Fruit fly (Drosophila melanogaster) whole organism, embryonic: ENCODE results near the gene CG6040.

ENCODE experiments used
- Aef1 ChIP-seq: fragments of 200-800 bp; sonication (Bioruptor generic); IDR thresholded peaks from 3 replicates; pipeline ENCODE4 v1.3.6; 2022; ENCODE audit warnings: missing biosample characterization, missing genetic modification characterization
- Atf6 ChIP-seq: fragments of 200-800 bp; sonication (Bioruptor generic); IDR thresholded peaks from 2 replicates; pipeline ENCODE4 v1.3.6; 2022; ENCODE audit warnings: missing biosample characterization, missing genetic modification characterization
- BEAF-32 ChIP-seq: fragments of 200-800 bp; sonication (Bioruptor generic); optimal IDR thresholded peaks from 3 replicates; lab custom pipeline; 2017; ENCODE audit warnings: missing biosample characterization, missing genetic modification characterization, mild to moderate bottlenecking, moderate library complexity, missing genetic modification reagents
- Bteb2 ChIP-seq: fragments of 200-800 bp; sonication (Bioruptor generic); optimal IDR thresholded peaks from 2 replicates; lab custom pipeline; 2016; ENCODE audit warnings: missing biosample characterization, missing genetic modification characterization
- CG11504 ChIP-seq: fragments of 200-800 bp; sonication (Bioruptor generic); optimal IDR thresholded peaks from 3 replicates; lab custom pipeline; 2019; ENCODE audit warnings: missing biosample characterization, mild to moderate bottlenecking, missing genetic modification characterization, moderate library complexity
- CG12219 ChIP-seq: fragments of 200-800 bp; sonication (Bioruptor generic); optimal IDR thresholded peaks from 3 replicates; lab custom pipeline; 2018; ENCODE audit warnings: missing biosample characterization, mild to moderate bottlenecking, missing genetic modification characterization
- CG15011 ChIP-seq: fragments of 200-800 bp; sonication (Bioruptor generic); optimal IDR thresholded peaks from 3 replicates; lab custom pipeline; 2018; ENCODE audit warnings: missing biosample characterization, mild to moderate bottlenecking, missing genetic modification characterization
- CG1603 ChIP-seq: fragments of 200-800 bp; sonication (Bioruptor generic); optimal IDR thresholded peaks from 2 replicates; lab custom pipeline; 2019; ENCODE audit warnings: missing biosample characterization, mild to moderate bottlenecking, missing genetic modification characterization, moderate library complexity
- CG18262 ChIP-seq: fragments of 200-800 bp; optimal IDR thresholded peaks from 3 replicates; lab custom pipeline; 2019; ENCODE audit warnings: missing biosample characterization, mild to moderate bottlenecking, missing genetic modification characterization, moderate library complexity
- CG18619 ChIP-seq: fragments of 200-800 bp; sonication (Bioruptor generic); optimal IDR thresholded peaks from 3 replicates; lab custom pipeline; 2017; ENCODE audit warnings: missing biosample characterization, mild to moderate bottlenecking, missing genetic modification characterization
- CG2889 ChIP-seq: fragments of 200-800 bp; sonication (Bioruptor generic); IDR thresholded peaks from 3 replicates; pipeline ENCODE4 v1.3.6; 2022; ENCODE audit warnings: missing biosample characterization, missing genetic modification characterization
- CG33557 ChIP-seq: fragments of 200-800 bp; sonication (Bioruptor generic); optimal IDR thresholded peaks from 2 replicates; lab custom pipeline; 2019; ENCODE audit warnings: missing biosample characterization, mild to moderate bottlenecking, missing genetic modification characterization, moderate library complexity
- CG42726 ChIP-seq: fragments of 200-800 bp; sonication (Bioruptor generic); IDR thresholded peaks from 2 replicates; pipeline ENCODE4 v1.3.6; 2022; ENCODE audit warnings: missing biosample characterization, missing genetic modification characterization; ENCODE audit not compliant: partially characterized antibody
- CG4328 ChIP-seq: fragments of 200-800 bp; sonication (Bioruptor generic); optimal IDR thresholded peaks from 3 replicates; lab custom pipeline; 2017; ENCODE audit warnings: missing biosample characterization, missing genetic modification reagents, missing genetic modification characterization
- CG5180 ChIP-seq: fragments of 200-800 bp; sonication (Bioruptor generic); optimal IDR thresholded peaks from 3 replicates; lab custom pipeline; 2017; ENCODE audit warnings: missing biosample characterization, missing genetic modification characterization, mild to moderate bottlenecking, moderate library complexity, missing genetic modification reagents
- CG7372 ChIP-seq: fragments of 200-800 bp; sonication (Bioruptor generic); IDR thresholded peaks from 2 replicates; pipeline ENCODE4 v1.3.6; 2022; ENCODE audit warnings: missing biosample characterization, missing genetic modification characterization
- CG7839 ChIP-seq: fragments of 200-800 bp; sonication (Bioruptor generic); optimal IDR thresholded peaks from 3 replicates; lab custom pipeline; 2018; ENCODE audit warnings: missing biosample characterization, mild to moderate bottlenecking, missing genetic modification characterization, moderate library complexity
- CG9797 ChIP-seq: fragments of 200-800 bp; sonication (Bioruptor generic); optimal IDR thresholded peaks from 3 replicates; lab custom pipeline; 2018; ENCODE audit warnings: missing biosample characterization, mild to moderate bottlenecking, missing genetic modification characterization
- Dfd ChIP-seq, 2 experiments: fragments of >200 bp; optimal IDR thresholded peaks; 2 replicates each; lab custom pipeline; 2017; ENCODE audit warnings: missing biosample characterization in 2 of 2, missing genetic modification characterization in 2 of 2
- Dip3 ChIP-seq: fragments of 200-800 bp; sonication (Bioruptor generic); optimal IDR thresholded peaks from 3 replicates; lab custom pipeline; 2016; ENCODE audit warnings: missing biosample characterization, missing genetic modification characterization
- Dp ChIP-seq: fragments of 200-800 bp; sonication (Bioruptor generic); optimal IDR thresholded peaks from 2 replicates; lab custom pipeline; 2018; ENCODE audit warnings: missing biosample characterization, mild to moderate bottlenecking, missing genetic modification characterization, moderate library complexity
- Drgx ChIP-seq: fragments of 200-800 bp; sonication (Bioruptor generic); IDR thresholded peaks from 2 replicates; pipeline ENCODE4 v1.3.6; 2022; ENCODE audit warnings: missing biosample characterization, missing genetic modification characterization
- Ets97D ChIP-seq: fragments of 200-800 bp; sonication (Bioruptor generic); optimal IDR thresholded peaks from 3 replicates; lab custom pipeline; 2016; ENCODE audit warnings: missing biosample characterization, missing genetic modification characterization
- HLH54F ChIP-seq: fragments of 200-800 bp; sonication (Bioruptor generic); optimal IDR thresholded peaks from 3 replicates; lab custom pipeline; 2016; ENCODE audit warnings: missing biosample characterization, missing genetic modification characterization
- Hmx ChIP-seq: fragments of 200-800 bp; sonication (Bioruptor generic); optimal IDR thresholded peaks from 2 replicates; lab custom pipeline; 2016; ENCODE audit warnings: missing biosample characterization, missing genetic modification characterization
- Hr51 ChIP-seq, 2 experiments: fragments of 200-800 bp; sonication (Bioruptor generic); optimal IDR thresholded peaks; 2 replicates in 1 of 2; 3 replicates in 1 of 2; lab custom pipeline; 2016 to 2018; ENCODE audit warnings: missing biosample characterization in 2 of 2, missing genetic modification characterization in 2 of 2, mild to moderate bottlenecking in 1 of 2, moderate library complexity in 1 of 2
- Trl ChIP-seq, 3 experiments: fragments of >200 bp in 2 of 3; fragments of 200-800 bp in 1 of 3; sonication (Bioruptor generic) in 1 of 3; optimal IDR thresholded peaks; 2 replicates in 1 of 3; 3 replicates in 2 of 3; lab custom pipeline; 2016 to 2017; ENCODE audit warnings: missing biosample characterization in 1 of 3, missing genetic modification characterization in 1 of 3
- YL-1 ChIP-seq: fragments of 200-800 bp; sonication (Bioruptor generic); optimal IDR thresholded peaks from 3 replicates; lab custom pipeline; 2017; ENCODE audit warnings: missing biosample characterization, mild to moderate bottlenecking, missing genetic modification characterization
- aop ChIP-seq: fragments of 200-800 bp; sonication (Bioruptor generic); IDR thresholded peaks from 2 replicates; pipeline ENCODE4 v1.3.6; 2022; ENCODE audit warnings: missing biosample characterization, missing genetic modification characterization
- ap ChIP-seq: fragments of 200-800 bp; sonication (Bioruptor generic); IDR thresholded peaks from 2 replicates; pipeline ENCODE4 v1.3.6; 2022; ENCODE audit warnings: missing biosample characterization, missing genetic modification characterization
- ase ChIP-seq: fragments of 200-800 bp; sonication (Bioruptor generic); IDR thresholded peaks from 3 replicates; pipeline ENCODE4 v1.3.6; 2022; ENCODE audit warnings: missing biosample characterization, missing genetic modification characterization
- bigmax ChIP-seq: fragments of 200-800 bp; sonication (Bioruptor generic); optimal IDR thresholded peaks from 2 replicates; lab custom pipeline; 2018; ENCODE audit warnings: missing biosample characterization, mild to moderate bottlenecking, missing genetic modification characterization
- en ChIP-seq: fragments of 200-800 bp; sonication (Bioruptor generic); optimal IDR thresholded peaks from 2 replicates; lab custom pipeline; 2016; ENCODE audit warnings: missing biosample characterization, missing genetic modification characterization
- grau ChIP-seq: fragments of 200-800 bp; optimal IDR thresholded peaks from 3 replicates; lab custom pipeline; 2019; ENCODE audit warnings: missing biosample characterization, mild to moderate bottlenecking, missing genetic modification characterization, moderate library complexity
- grn ChIP-seq: fragments of 200-800 bp; sonication (Bioruptor generic); optimal IDR thresholded peaks from 3 replicates; lab custom pipeline; 2017; ENCODE audit warnings: missing biosample characterization, missing genetic modification characterization
- hbn ChIP-seq: fragments of 200-800 bp; sonication (Bioruptor generic); IDR thresholded peaks from 2 replicates; pipeline ENCODE4 v1.3.6; 2022; ENCODE audit warnings: missing biosample characterization, missing genetic modification characterization; ENCODE audit not compliant: partially characterized antibody
- jing ChIP-seq: fragments of 200-800 bp; sonication (Bioruptor generic); optimal IDR thresholded peaks from 2 replicates; lab custom pipeline; 2018; ENCODE audit warnings: missing biosample characterization, mild to moderate bottlenecking, missing genetic modification characterization
- jumu ChIP-seq: fragments of 200-800 bp; sonication (Bioruptor generic); optimal IDR thresholded peaks from 3 replicates; lab custom pipeline; 2016; ENCODE audit warnings: missing biosample characterization, missing genetic modification characterization
- ken ChIP-seq: fragments of 200-800 bp; sonication (Bioruptor generic); IDR thresholded peaks from 3 replicates; pipeline ENCODE4 v1.3.6; 2022; ENCODE audit warnings: missing biosample characterization, missing genetic modification characterization
- lab ChIP-seq: fragments of 200-800 bp; sonication (Bioruptor generic); optimal IDR thresholded peaks from 3 replicates; lab custom pipeline; 2017; ENCODE audit warnings: missing biosample characterization, missing genetic modification characterization, mild to moderate bottlenecking, moderate library complexity, missing genetic modification reagents
- mirr ChIP-seq: fragments of 200-800 bp; sonication (Bioruptor generic); optimal IDR thresholded peaks from 3 replicates; lab custom pipeline; 2018; ENCODE audit warnings: missing biosample characterization, mild to moderate bottlenecking, missing genetic modification characterization
- onecut ChIP-seq: fragments of 200-800 bp; sonication (Bioruptor generic); IDR thresholded peaks from 2 replicates; pipeline ENCODE4 v1.3.6; 2022; ENCODE audit warnings: missing biosample characterization, missing genetic modification characterization
- org-1 ChIP-seq: fragments of 200-800 bp; sonication (Bioruptor generic); optimal IDR thresholded peaks from 2 replicates; lab custom pipeline; 2017; ENCODE audit warnings: missing biosample characterization, missing genetic modification characterization
- otp ChIP-seq: fragments of 200-800 bp; sonication (Bioruptor generic); IDR thresholded peaks from 3 replicates; pipeline ENCODE4, ENCODE4 v1.3.6; 2022; ENCODE audit warnings: missing biosample characterization, missing genetic modification characterization
- pan ChIP-seq, 4 experiments: fragments of >200 bp in 3 of 4; fragments of 200-800 bp in 1 of 4; sonication (Bioruptor generic) in 1 of 4; optimal IDR thresholded peaks in 3 of 4; IDR thresholded peaks in 1 of 4; 2 replicates each; pipeline versions ENCODE4 v1.3.6 to Lab custom; 2017 to 2022; ENCODE audit warnings: missing biosample characterization in 2 of 4, missing genetic modification characterization in 2 of 4, mixed read lengths in 1 of 4
- pzg ChIP-seq: fragments of 200-800 bp; sonication (Bioruptor generic); optimal IDR thresholded peaks from 3 replicates; lab custom pipeline; 2018; ENCODE audit warnings: missing biosample characterization, mild to moderate bottlenecking, missing genetic modification characterization, moderate library complexity
- slbo ChIP-seq: fragments of 200-800 bp; sonication (Bioruptor generic); IDR thresholded peaks from 2 replicates; pipeline ENCODE4 v1.3.6; 2022; ENCODE audit warnings: missing biosample characterization, missing genetic modification characterization
- usp ChIP-seq: fragments of >200 bp; optimal IDR thresholded peaks from 2 replicates; lab custom pipeline; 2017; ENCODE audit warnings: missing biosample characterization, missing genetic modification characterization
- zf30C ChIP-seq: fragments of 200-800 bp; sonication (Bioruptor generic); optimal IDR thresholded peaks from 3 replicates; lab custom pipeline; 2018; ENCODE audit warnings: missing biosample characterization, mild to moderate bottlenecking, missing genetic modification characterization

Gene CG6040

DNA sequence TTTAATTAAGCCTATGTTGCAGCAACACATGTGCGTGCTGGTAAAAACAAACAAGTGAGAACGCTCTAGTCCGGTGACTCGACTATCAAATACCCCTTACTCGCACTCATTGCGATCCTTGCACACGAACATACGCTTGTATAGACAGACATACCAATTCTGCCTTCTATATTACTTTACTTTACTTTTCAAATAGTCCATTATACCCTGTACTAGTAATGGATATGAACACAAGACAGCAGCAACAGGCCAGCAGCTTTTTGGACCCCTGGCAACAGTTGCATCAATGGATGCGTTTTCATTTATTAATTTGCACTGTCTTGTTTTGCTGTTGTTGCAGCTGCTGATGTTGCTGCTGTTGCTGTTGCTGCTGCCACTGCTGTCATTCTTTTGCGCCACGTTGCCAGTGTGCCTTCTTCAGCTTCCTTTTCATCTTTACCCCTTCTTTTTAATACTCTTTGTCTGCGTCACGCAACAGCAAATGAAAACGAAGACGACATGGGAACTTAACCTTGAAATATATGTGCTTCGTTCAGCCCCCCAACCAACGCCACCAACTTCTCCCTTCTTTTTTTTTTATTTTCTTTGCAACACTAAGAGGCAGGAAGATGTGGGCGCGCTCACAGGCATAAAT is 21.9 kb downstream of the CG6040 start (continued):
- no peak for TF ChIP-seq CG4328 (GFP tag; lab: Kevin White, UChicago)
- no peak for TF ChIP-seq Dfd (GFP tag; optimal IDR thresholded peaks at IDR 0.05; lab: Kevin White, UChicago)
- TF ChIP-seq usp = no peak
- no peak for TF ChIP-seq grn
- TF ChIP-seq CG9797 (GFP tag; lab: Kevin White, UChicago) = no peak
- TF ChIP-seq CG11504 (tag; lab: Kevin White, UChicago) = peak; percentile 66
- TF ChIP-seq BEAF-32 (GFP tag; lab: Kevin White, UChicago) = no peak
- TF ChIP-seq mirr = no peak
- TF ChIP-seq bigmax (GFP tag; lab: Kevin White, UChicago) = no peak
- no peak for TF ChIP-seq HLH54F
- no peak for TF ChIP-seq onecut (GFP tag; lab: Robert Waterston, UW)
- peak; percentile 76 for TF ChIP-seq CG1603
- TF ChIP-seq org-1 (GFP tag; lab: Kevin White, UChicago) = peak; percentile 17
- peak; percentile 39 for TF ChIP-seq CG7839 (tag; lab: Kevin White, UChicago)
- no peak for TF ChIP-seq CG5180 (GFP tag; lab: Kevin White, UChicago)
- TF ChIP-seq CG18619 (GFP tag; lab: Kevin White, UChicago) = no peak
- no peak for TF ChIP-seq zf30C (GFP tag; lab: Kevin White, UChicago)
- no peak for TF ChIP-seq Trl (optimal IDR thresholded peaks at IDR 0.05; lab: Kevin White, UChicago)
- no peak for TF ChIP-seq Trl (GFP tag; optimal IDR thresholded peaks at IDR 0.05; lab: Kevin White, UChicago)
- no peak for TF ChIP-seq hbn
- TF ChIP-seq Dp = no peak
- no peak for TF ChIP-seq pan (optimal IDR thresholded peaks at IDR 0.05; lab: Kevin White, UChicago)
- peak in 1 of 2 experiments; percentile 49 for TF ChIP-seq pan (GFP tag; optimal IDR thresholded peaks at IDR 0.05 in 1 of 2, IDR thresholded peaks at IDR 0.05 in 1 of 2)
- no peak for TF ChIP-seq CG15011 (GFP tag; lab: Kevin White, UChicago)
- TF ChIP-seq Ets97D (GFP tag; lab: Kevin White, UChicago) = no peak
- no peak for TF ChIP-seq jumu (GFP tag; lab: Kevin White, UChicago)
- peak; percentile 89 for TF ChIP-seq Drgx
- TF ChIP-seq otp (GFP tag; lab: Robert Waterston, UW) = peak; percentile 61; the same call in 1 of the 3 replicates
- no peak for TF ChIP-seq lab (GFP tag; lab: Kevin White, UChicago)
- TF ChIP-seq jing (GFP tag; lab: Kevin White, UChicago) = peak; percentile 12
- TF ChIP-seq Hmx (GFP tag; lab: Kevin White, UChicago) = no peak
- no peak for TF ChIP-seq Atf6
- peak; percentile 9 for TF ChIP-seq grau (tag; lab: Kevin White, UChicago)
- 0 out of 3 replicates have a peak, but pooled peaks have one; percentile 33 for TF ChIP-seq CG2889 (GFP tag; lab: Robert Waterston, UW)
- TF ChIP-seq CG33557 (GFP tag; lab: Kevin White, UChicago) = no peak
- no peak for TF ChIP-seq aop
- TF ChIP-seq YL-1 = no peak
- TF ChIP-seq en (GFP tag; lab: Kevin White, UChicago) = no peak
- TF ChIP-seq CG18262 (tag; lab: Kevin White, UChicago) = peak; percentile 31
- TF ChIP-seq ken (GFP tag; lab: Robert Waterston, UW) = peak; percentile 38; the same call in 1 of the 3 replicates
- TF ChIP-seq pzg = no peak
- no peak for TF ChIP-seq slbo (GFP tag; lab: Robert Waterston, UW)
- no peak for TF ChIP-seq Hr51 (GFP tag; optimal IDR thresholded peaks at IDR 0.05; lab: Kevin White, UChicago)
- TF ChIP-seq Dip3 = no peak
- TF ChIP-seq CG42726 (GFP tag; lab: Robert Waterston, UW) = no peak
- no peak for TF ChIP-seq CG12219 (GFP tag; lab: Kevin White, UChicago)
- peak; percentile 60; the same call in 1 of the 3 replicates for TF ChIP-seq ase (GFP tag; lab: Robert Waterston, UW)
- no peak for TF ChIP-seq ap
- no peak for TF ChIP-seq Bteb2 (GFP tag; lab: Kevin White, UChicago)
- TF ChIP-seq Aef1 (GFP tag; lab: Robert Waterston, UW) = peak; percentile 60; the same call in 2 of the 3 replicates
- TF ChIP-seq CG7372 = no peak
